Fruit fly (Drosophila melanogaster) whole organism, embryonic: ENCODE measurements around the gene CG42237.

Experiments used
- Asciz ChIP-seq: fragments of 200-800 bp; sonication (Bioruptor generic); optimal IDR thresholded peaks from 2 replicates; lab custom pipeline; 2017; ENCODE audit warnings: missing biosample characterization, mild to moderate bottlenecking, missing genetic modification characterization, missing genetic modification reagents
- CG15479 ChIP-seq: fragments of 200-800 bp; sonication (Bioruptor generic); optimal IDR thresholded peaks from 3 replicates; lab custom pipeline; 2019; ENCODE audit warnings: missing biosample characterization, mild to moderate bottlenecking, missing genetic modification characterization, moderate library complexity
- CG15696 ChIP-seq: fragments of 200-800 bp; sonication (Bioruptor generic); optimal IDR thresholded peaks from 2 replicates; lab custom pipeline; 2019; ENCODE audit warnings: missing biosample characterization, mild to moderate bottlenecking, missing genetic modification characterization, moderate library complexity
- CG1603 ChIP-seq: fragments of 200-800 bp; sonication (Bioruptor generic); optimal IDR thresholded peaks from 2 replicates; lab custom pipeline; 2019; ENCODE audit warnings: missing biosample characterization, mild to moderate bottlenecking, missing genetic modification characterization, moderate library complexity
- CG17361 ChIP-seq: fragments of 200-800 bp; sonication (Bioruptor generic); IDR thresholded peaks from 3 replicates; pipeline ENCODE4 v1.3.6; 2022; ENCODE audit warnings: missing biosample characterization, missing genetic modification characterization
- CG18476 ChIP-seq: fragments of 200-800 bp; sonication (Bioruptor generic); optimal IDR thresholded peaks from 2 replicates; lab custom pipeline; 2016; ENCODE audit warnings: missing biosample characterization, mild to moderate bottlenecking, missing genetic modification characterization
- CG33213 ChIP-seq: fragments of 200-800 bp; sonication (Bioruptor generic); optimal IDR thresholded peaks from 3 replicates; lab custom pipeline; 2016; ENCODE audit warnings: missing biosample characterization, missing genetic modification characterization
- CG34224 ChIP-seq: fragments of 200-800 bp; sonication (Bioruptor generic); IDR thresholded peaks from 3 replicates; pipeline ENCODE4 v1.3.6; 2022; ENCODE audit warnings: missing biosample characterization, missing genetic modification characterization; ENCODE audit not compliant: partially characterized antibody
- CG6254 ChIP-seq: fragments of 200-800 bp; sonication (Bioruptor generic); optimal IDR thresholded peaks from 3 replicates; lab custom pipeline; 2017; ENCODE audit warnings: mild to moderate bottlenecking, missing biosample characterization, missing genetic modification reagents, missing genetic modification characterization
- CG8944 ChIP-seq: fragments of 200-800 bp; sonication (Bioruptor generic); optimal IDR thresholded peaks from 3 replicates; lab custom pipeline; 2016; ENCODE audit warnings: missing biosample characterization, missing genetic modification characterization
- Chrac-16 ChIP-seq: fragments of 200-800 bp; sonication (Bioruptor generic); optimal IDR thresholded peaks from 3 replicates; lab custom pipeline; 2016; ENCODE audit warnings: missing biosample characterization, missing genetic modification characterization
- Ets65A ChIP-seq: fragments of 200-800 bp; sonication (Bioruptor generic); peaks from one replicate; lab custom pipeline; 2016; ENCODE audit warnings: missing biosample characterization, missing genetic modification characterization
- Fer2 ChIP-seq: fragments of 200-800 bp; sonication (Bioruptor generic); optimal IDR thresholded peaks from 2 replicates; lab custom pipeline; 2018; ENCODE audit warnings: missing biosample characterization, mild to moderate bottlenecking, missing genetic modification characterization, moderate library complexity
- HLH4C ChIP-seq: fragments of 200-800 bp; sonication (Bioruptor generic); IDR thresholded peaks from 3 replicates; pipeline ENCODE4 v1.3.6; 2022; ENCODE audit warnings: missing biosample characterization, missing genetic modification characterization; ENCODE audit not compliant: partially characterized antibody
- Jarid2 ChIP-seq: fragments of 200-800 bp; sonication (Bioruptor generic); optimal IDR thresholded peaks from 3 replicates; lab custom pipeline; 2017; ENCODE audit warnings: mild to moderate bottlenecking, missing biosample characterization, missing genetic modification reagents, missing genetic modification characterization
- MESR4 ChIP-seq: fragments of 200-800 bp; sonication (Bioruptor generic); optimal IDR thresholded peaks from 2 replicates; lab custom pipeline; 2018; ENCODE audit warnings: missing biosample characterization, mild to moderate bottlenecking, missing genetic modification characterization, moderate library complexity
- Med ChIP-seq: fragments of 200-800 bp; sonication (Bioruptor generic); peaks from one replicate; lab custom pipeline; 2016; ENCODE audit warnings: missing biosample characterization, missing genetic modification characterization, mild to moderate bottlenecking, inconsistent platforms, moderate library complexity
- NFAT ChIP-seq: fragments of 200-800 bp; sonication (Bioruptor generic); IDR thresholded peaks from 2 replicates; pipeline ENCODE4 v1.3.6; 2022; ENCODE audit warnings: missing biosample characterization, missing genetic modification characterization
- bbx ChIP-seq: fragments of 200-800 bp; sonication (Bioruptor generic); IDR thresholded peaks from 2 replicates; pipeline ENCODE4 v1.3.6; 2022; ENCODE audit warnings: missing biosample characterization, missing genetic modification characterization; ENCODE audit not compliant: partially characterized antibody
- chinmo ChIP-seq: fragments of 200-800 bp; sonication (Bioruptor generic); IDR thresholded peaks from 4 replicates; pipeline ENCODE4 v1.3.6; 2022; ENCODE audit warnings: missing biosample characterization, missing genetic modification characterization; ENCODE audit not compliant: partially characterized antibody
- hth ChIP-seq: fragments of >200 bp; optimal IDR thresholded peaks from 2 replicates; lab custom pipeline; 2017; ENCODE audit warnings: inconsistent platforms
- lbe ChIP-seq: fragments of 200-800 bp; sonication (Bioruptor generic); optimal IDR thresholded peaks from 2 replicates; lab custom pipeline; 2016; ENCODE audit warnings: missing biosample characterization, mild to moderate bottlenecking, missing genetic modification characterization
- sqz ChIP-seq: fragments of 200-800 bp; sonication (Bioruptor generic); optimal IDR thresholded peaks from 3 replicates; lab custom pipeline; 2018; ENCODE audit warnings: missing biosample characterization, mild to moderate bottlenecking, missing genetic modification characterization
- tin ChIP-seq: fragments of 200-800 bp; sonication (Bioruptor generic); optimal IDR thresholded peaks from 3 replicates; lab custom pipeline; 2016; ENCODE audit warnings: missing biosample characterization, missing genetic modification characterization
- zen2 ChIP-seq: fragments of 200-800 bp; sonication (Bioruptor generic); IDR thresholded peaks from 3 replicates; pipeline ENCODE4 v1.3.6; 2022; ENCODE audit warnings: missing biosample characterization, missing genetic modification characterization; ENCODE audit not compliant: partially characterized antibody

The CG42237 gene

dm6 chrX:13159481-13159880 lies 44.5 kb downstream of the CG42237 start, which contains the start of the genes Bap60 and CG12096 (continued):
- peak; percentile 62 for TF ChIP-seq Chrac-16 (GFP tag; lab: Kevin White, UChicago)
- peak; percentile 9 for TF ChIP-seq Jarid2 (GFP tag; lab: Kevin White, UChicago)
- peak; percentile 98 for TF ChIP-seq Med (GFP tag; lab: Kevin White, UChicago)
- peak; percentile 89 for TF ChIP-seq CG34224 (GFP tag; lab: Robert Waterston, UW)
- TF ChIP-seq CG15479: no peak
- no peak for TF ChIP-seq MESR4 (GFP tag; lab: Kevin White, UChicago)
- peak; percentile 34 for TF ChIP-seq CG18476 (GFP tag; lab: Kevin White, UChicago)
- 0 out of 3 replicates have a peak, but pooled peaks have one; percentile 59 for TF ChIP-seq zen2 (GFP tag; lab: Robert Waterston, UW)
- TF ChIP-seq Fer2 (tag; lab: Kevin White, UChicago): peak; percentile 64
- TF ChIP-seq CG33213 (GFP tag; lab: Kevin White, UChicago): peak; percentile 69
- TF ChIP-seq CG8944: peak; percentile 73
- peak; percentile 68; the same call in 1 of the 4 replicates for TF ChIP-seq chinmo (GFP tag; lab: Robert Waterston, UW)
- peak; percentile 43 for TF ChIP-seq CG6254 (GFP tag; lab: Kevin White, UChicago)
- TF ChIP-seq Ets65A (GFP tag; lab: Kevin White, UChicago): peak; percentile 99
- peak; percentile 64 for TF ChIP-seq tin (GFP tag; lab: Kevin White, UChicago)
- TF ChIP-seq NFAT (GFP tag; lab: Robert Waterston, UW): peak; percentile 49
- TF ChIP-seq HLH4C (GFP tag; lab: Robert Waterston, UW): peak; percentile 94
- TF ChIP-seq sqz (GFP tag; lab: Kevin White, UChicago): no peak
- peak; percentile 78 for TF ChIP-seq CG15696 (tag; lab: Kevin White, UChicago)
- no peak for TF ChIP-seq lbe (GFP tag; lab: Kevin White, UChicago)
- TF ChIP-seq CG1603 (tag; lab: Kevin White, UChicago): peak; percentile 86
- TF ChIP-seq CG17361 (GFP tag; lab: Robert Waterston, UW): peak; percentile 84
- TF ChIP-seq Asciz (GFP tag; lab: Kevin White, UChicago): no peak
- peak; percentile 75 for TF ChIP-seq bbx (GFP tag; lab: Robert Waterston, UW)
- no peak for TF ChIP-seq hth (lab: Kevin White, UChicago)
- TF ChIP-seq, all 482 proteins: peak for 332
